Fruit fly (Drosophila melanogaster): ENCODE measurements around the gene CG8004.
A peak's percentile ranks its signal among the peaks of the same experiment; 100 is the strongest.

Gene CG8004

dm6 chr3L:19905427-19905826 lies 22.9 kb downstream of the CG8004 start (continued):
- no peak for TF ChIP-seq CG18011 (GFP tag; optimal IDR thresholded peaks at IDR 0.05)
- no peak for TF ChIP-seq Spps (tag; optimal IDR thresholded peaks at IDR 0.05)
- TF ChIP-seq CG9932 (GFP tag; IDR thresholded peaks at IDR 0.05) = peak; percentile 41
- no peak for TF ChIP-seq chinmo (GFP tag; IDR thresholded peaks at IDR 0.05; ENCODE audit: partially characterized antibody)
- peak; percentile 36; the same call in 1 of the 3 replicates for TF ChIP-seq row (GFP tag; IDR thresholded peaks at IDR 0.05)
- no peak for TF ChIP-seq ewg (GFP tag; optimal IDR thresholded peaks at IDR 0.05)
- TF ChIP-seq lilli (GFP tag; optimal IDR thresholded peaks at IDR 0.05) = peak; percentile 44
- no peak for TF ChIP-seq CG10321 (GFP tag; IDR thresholded peaks at IDR 0.05)
- no peak for TF ChIP-seq disco-r (GFP tag; optimal IDR thresholded peaks at IDR 0.05)
- TF ChIP-seq Sin3A (optimal IDR thresholded peaks at IDR 0.05) = no peak
- no peak for TF ChIP-seq crol (GFP tag; IDR thresholded peaks at IDR 0.05)
- peak; percentile 51 for TF ChIP-seq CG2120 (GFP tag; optimal IDR thresholded peaks at IDR 0.05)
- 0 out of 3 replicates have a peak, but pooled peaks have one; percentile 14 for TF ChIP-seq otp (GFP tag; IDR thresholded peaks at IDR 0.05)
- TF ChIP-seq Ets65A (GFP tag) = peak; percentile 23
- TF ChIP-seq CG6689 (GFP tag; IDR thresholded peaks at IDR 0.05) = peak; percentile 24; the same call in 1 of the 2 replicates
- no peak for TF ChIP-seq scrt (GFP tag; optimal IDR thresholded peaks at IDR 0.05)
- TF ChIP-seq Aef1 (GFP tag; IDR thresholded peaks at IDR 0.05) = no peak
- TF ChIP-seq Dbx (GFP tag; IDR thresholded peaks at IDR 0.05) = 0 out of 3 replicates have a peak, but pooled peaks have one; percentile 33
- no peak for TF ChIP-seq CG17612 (GFP tag; IDR thresholded peaks at IDR 0.05)
- TF ChIP-seq CG10979 (tag; optimal IDR thresholded peaks at IDR 0.05) = no peak
- no peak for TF ChIP-seq fru (optimal IDR thresholded peaks at IDR 0.05)
- TF ChIP-seq so (GFP tag; IDR thresholded peaks at IDR 0.05) = no peak
- TF ChIP-seq ci (GFP tag; IDR thresholded peaks at IDR 0.05) = peak; percentile 46; the same call in 1 of the 3 replicates
- peak; percentile 28 for TF ChIP-seq CG30403 (GFP tag; optimal IDR thresholded peaks at IDR 0.05)
- TF ChIP-seq usp (GFP tag; optimal IDR thresholded peaks at IDR 0.05) = no peak
- TF ChIP-seq CG15269 (tag; optimal IDR thresholded peaks at IDR 0.05) = peak; percentile 7
- no peak for TF ChIP-seq HLH3B (GFP tag; IDR thresholded peaks at IDR 0.05)
- no peak for TF ChIP-seq dm (GFP tag; optimal IDR thresholded peaks at IDR 0.05)
- TF ChIP-seq schlank (tag; optimal IDR thresholded peaks at IDR 0.05) = no peak
- 0 out of 2 replicates have a peak, but pooled peaks have one; percentile 22 for TF ChIP-seq CG3847 (GFP tag; IDR thresholded peaks at IDR 0.05)
- peak; percentile 14 for TF ChIP-seq ems (GFP tag; optimal IDR thresholded peaks at IDR 0.05)
- peak; percentile 14; the same call in 1 of the 4 replicates for TF ChIP-seq Gug (GFP tag; IDR thresholded peaks at IDR 0.05)
- TF ChIP-seq cas (GFP tag; IDR thresholded peaks at IDR 0.05) = no peak
- peak; percentile 16 for TF ChIP-seq dmrt99B (tag; optimal IDR thresholded peaks at IDR 0.05)
- TF ChIP-seq CG11247 (GFP tag; IDR thresholded peaks at IDR 0.05) = no peak
- TF ChIP-seq CG13123 (GFP tag; optimal IDR thresholded peaks at IDR 0.05) = no peak
- TF ChIP-seq CG18262 (tag; optimal IDR thresholded peaks at IDR 0.05) = peak; percentile 5

dm6 chr3L:19904411-19905135 lies 23.7 kb downstream of the CG8004 start:
- TF ChIP-seq CG7745 (tag; optimal IDR thresholded peaks at IDR 0.05) (no peak), CG8388 (GFP tag; optimal IDR thresholded peaks at IDR 0.05) (no peak), lmd (GFP tag; IDR thresholded peaks at IDR 0.05) (no peak), oc (tag; optimal IDR thresholded peaks at IDR 0.05) (no peak), CG9215 (GFP tag; IDR thresholded peaks at IDR 0.05) (no peak), CG7963 (GFP tag; IDR thresholded peaks at IDR 0.05; ENCODE audit: partially characterized antibody) (no peak), CG43689 (GFP tag; IDR thresholded peaks at IDR 0.05) (no peak), ERR (GFP tag; optimal IDR thresholded peaks at IDR 0.05) (no peak), Max (GFP tag; optimal IDR thresholded peaks at IDR 0.05) (no peak), sug (tag; optimal IDR thresholded peaks at IDR 0.05) (no peak), CG2199 (GFP tag; IDR thresholded peaks at IDR 0.05) (no peak), CG7786 (GFP tag; optimal IDR thresholded peaks at IDR 0.05) (no peak), Blimp-1 (GFP tag; optimal IDR thresholded peaks at IDR 0.05) (no peak), CG4360 (GFP tag; IDR thresholded peaks at IDR 0.05) (peak; percentile 97), vnd (GFP tag; IDR thresholded peaks at IDR 0.05; ENCODE audit: partially characterized antibody) (no peak), sd (tag; optimal IDR thresholded peaks at IDR 0.05) (peak; percentile 12)
